Worm (Caenorhabditis elegans) whole organism, mixed stage, embryonic: ENCODE data around the gene vps-33.1.

Experiments
- M03D4.4 ChIP-seq: sonication (generic microtip); optimal IDR thresholded peaks from 2 replicates; lab custom pipeline; 2017; ENCODE audit warnings: mild to moderate bottlenecking, missing genetic modification characterization, missing compliant biosample characterization
- bed-3 ChIP-seq: fragments of 200-800 bp; sonication (Bioruptor generic); optimal IDR thresholded peaks from 3 replicates; lab custom pipeline; 2018; ENCODE audit warnings: mild to moderate bottlenecking, missing genetic modification characterization, moderate library complexity, missing compliant biosample characterization
- blmp-1 ChIP-seq: fragments of 150-350 bp; optimal IDR thresholded peaks from 2 replicates; lab custom pipeline; 2014; ENCODE audit warnings: missing biosample characterization, missing genetic modification characterization
- ceh-39 ChIP-seq: fragments of 150-350 bp; optimal IDR thresholded peaks from 2 replicates; lab custom pipeline; 2014; ENCODE audit warnings: missing biosample characterization, missing genetic modification characterization
- ceh-43 ChIP-seq: fragments of 200-800 bp; sonication (Bioruptor generic); optimal IDR thresholded peaks from 2 replicates; lab custom pipeline; 2018; ENCODE audit warnings: mild to moderate bottlenecking, missing genetic modification characterization, moderate library complexity, missing compliant biosample characterization
- ceh-83 ChIP-seq: fragments of 200-800 bp; sonication (Bioruptor generic); optimal IDR thresholded peaks from 2 replicates; lab custom pipeline; 2018; ENCODE audit warnings: mild to moderate bottlenecking, missing genetic modification characterization, missing compliant biosample characterization
- ces-1 ChIP-seq: fragments of 150-350 bp; optimal IDR thresholded peaks from 2 replicates; lab custom pipeline; 2014; ENCODE audit warnings: missing biosample characterization, missing genetic modification reagents, missing genetic modification characterization
- cnd-1 ChIP-seq: fragments of 200-800 bp; sonication (Bioruptor generic); optimal IDR thresholded peaks from 2 replicates; lab custom pipeline; 2018; ENCODE audit warnings: mild to moderate bottlenecking, missing genetic modification characterization, missing compliant biosample characterization
- drap-1 ChIP-seq: fragments of 200-800 bp; sonication (Bioruptor generic); optimal IDR thresholded peaks from 3 replicates; lab custom pipeline; 2018; ENCODE audit warnings: mild to moderate bottlenecking, missing genetic modification characterization, missing compliant biosample characterization
- elt-1 ChIP-seq: sonication (generic microtip); optimal IDR thresholded peaks from 2 replicates; lab custom pipeline; 2017; ENCODE audit warnings: missing genetic modification characterization, mild to moderate bottlenecking, missing compliant biosample characterization, antibody characterized with exemption, moderate library complexity, borderline replicate concordance; ENCODE audit not compliant: insufficient read depth
- elt-3 ChIP-seq: fragments of 150-350 bp; optimal IDR thresholded peaks from 2 replicates; lab custom pipeline; 2014; ENCODE audit warnings: missing biosample characterization, missing genetic modification characterization
- flh-1 ChIP-seq: fragments of 200-800 bp; sonication (Bioruptor generic); optimal IDR thresholded peaks from 2 replicates; lab custom pipeline; 2018; ENCODE audit warnings: mild to moderate bottlenecking, missing genetic modification characterization, moderate library complexity, missing compliant biosample characterization
- hlh-1 ChIP-seq: fragments of 150-350 bp; optimal IDR thresholded peaks from 2 replicates; lab custom pipeline; 2014; ENCODE audit warnings: missing biosample characterization, missing genetic modification reagents, missing genetic modification characterization
- lin-13 ChIP-seq: fragments of 150-350 bp; optimal IDR thresholded peaks from 2 replicates; lab custom pipeline; 2014; ENCODE audit warnings: missing biosample characterization, missing genetic modification characterization
- lin-32 ChIP-seq: fragments of 200-800 bp; sonication (Bioruptor generic); optimal IDR thresholded peaks from 2 replicates; lab custom pipeline; 2018; ENCODE audit warnings: mild to moderate bottlenecking, missing genetic modification characterization, missing compliant biosample characterization
- lsy-2 ChIP-seq: fragments of 150-350 bp; optimal IDR thresholded peaks from 2 replicates; lab custom pipeline; 2014; ENCODE audit warnings: missing biosample characterization, missing genetic modification characterization
- mab-5 ChIP-seq: fragments of 150-350 bp; optimal IDR thresholded peaks from 2 replicates; lab custom pipeline; 2014; ENCODE audit warnings: missing biosample characterization, missing genetic modification characterization
- mep-1 ChIP-seq: fragments of 150-350 bp; optimal IDR thresholded peaks from 2 replicates; lab custom pipeline; 2017; ENCODE audit warnings: missing biosample characterization, missing genetic modification reagents, missing genetic modification characterization, inconsistent platforms
- mls-2 ChIP-seq: sonication (generic microtip); optimal IDR thresholded peaks from 2 replicates; lab custom pipeline; 2016; ENCODE audit warnings: mild to moderate bottlenecking, missing genetic modification characterization, moderate library complexity, missing compliant biosample characterization
- nhr-12 ChIP-seq: fragments of 150-350 bp; optimal IDR thresholded peaks from 2 replicates; lab custom pipeline; 2014; ENCODE audit warnings: missing biosample characterization, missing genetic modification characterization
- nhr-2 ChIP-seq: fragments of 150-350 bp; optimal IDR thresholded peaks from 2 replicates; lab custom pipeline; 2014; ENCODE audit warnings: missing biosample characterization, missing genetic modification characterization
- nhr-237 ChIP-seq: fragments of 150-350 bp; optimal IDR thresholded peaks from 2 replicates; lab custom pipeline; 2014; ENCODE audit warnings: missing biosample characterization, missing genetic modification characterization
- nhr-28 ChIP-seq: fragments of 150-350 bp; optimal IDR thresholded peaks from 2 replicates; lab custom pipeline; 2014; ENCODE audit warnings: missing biosample characterization, missing genetic modification characterization
- nhr-76 ChIP-seq: sonication (generic microtip); optimal IDR thresholded peaks from 2 replicates; lab custom pipeline; 2017; ENCODE audit warnings: missing biosample characterization, missing genetic modification characterization
- pha-4 ChIP-seq: fragments of 150-350 bp; optimal IDR thresholded peaks from 2 replicates; lab custom pipeline; 2018; ENCODE audit warnings: missing biosample characterization, missing genetic modification reagents, missing genetic modification characterization
- sem-2 ChIP-seq: fragments of 200-800 bp; sonication (Bioruptor generic); optimal IDR thresholded peaks from 2 replicates; lab custom pipeline; 2018; ENCODE audit warnings: mild to moderate bottlenecking, missing genetic modification characterization, missing compliant biosample characterization
- snpc-4 ChIP-seq: fragments of 150-350 bp; optimal IDR thresholded peaks from 2 replicates; lab custom pipeline; 2014; ENCODE audit warnings: missing biosample characterization, missing genetic modification characterization
- sptf-1 ChIP-seq: sonication (generic microtip); optimal IDR thresholded peaks from 2 replicates; lab custom pipeline; 2017; ENCODE audit warnings: mild to moderate bottlenecking, missing genetic modification characterization, moderate library complexity, missing compliant biosample characterization
- tbx-8 ChIP-seq: fragments of 200-800 bp; sonication (Bioruptor generic); optimal IDR thresholded peaks from 2 replicates; lab custom pipeline; 2018; ENCODE audit warnings: mild to moderate bottlenecking, missing genetic modification characterization, moderate library complexity, missing compliant biosample characterization
- unc-120 ChIP-seq: sonication (generic microtip); optimal IDR thresholded peaks from 2 replicates; lab custom pipeline; 2017; ENCODE audit warnings: missing genetic modification characterization, missing compliant biosample characterization; ENCODE audit not compliant: poor library complexity, severe bottlenecking
- unc-62 ChIP-seq: fragments of 150-350 bp; optimal IDR thresholded peaks from 2 replicates; lab custom pipeline; 2014; ENCODE audit warnings: missing biosample characterization, missing genetic modification reagents, missing genetic modification characterization
- zip-8 ChIP-seq: fragments of 150-350 bp; optimal IDR thresholded peaks from 2 replicates; lab custom pipeline; 2014; ENCODE audit warnings: missing biosample characterization, missing genetic modification characterization
- ztf-11 ChIP-seq: fragments of 150-350 bp; optimal IDR thresholded peaks from 2 replicates; lab custom pipeline; 2014; ENCODE audit warnings: missing biosample characterization, missing genetic modification characterization

vps-33.1 gene

ce11 chrIII:8653457-8653856 lies 47.3 kb upstream of the vps-33.1 start:
- TF ChIP-seq bed-3 (GFP tag; lab: Kevin White, UChicago) (no peak), nhr-237 (no peak), nhr-76 (tag; lab: Kevin White, UChicago) (no peak), nhr-12 (tag; lab: Kevin White, UChicago) (no peak), ces-1 (GFP tag; lab: Kevin White, UChicago) (no peak), nhr-28 (tag; lab: Kevin White, UChicago) (no peak), ceh-43 (GFP tag; lab: Kevin White, UChicago) (no peak), ztf-11 (tag; lab: Kevin White, UChicago) (no peak), unc-120 (tag; lab: Kevin White, UChicago) (no peak), sem-2 (no peak), unc-62 (GFP tag; lab: Kevin White, UChicago) (no peak), tbx-8 (GFP tag; lab: Kevin White, UChicago) (no peak), hlh-1 (tag; lab: Kevin White, UChicago) (no peak), flh-1 (no peak), nhr-2 (tag; lab: Kevin White, UChicago) (no peak)

- TF ChIP-seq lsy-2 (tag; lab: Kevin White, UChicago) (no peak), ceh-83 (GFP tag; lab: Kevin White, UChicago) (no peak), zip-8 (no peak), M03D4.4 (no peak), snpc-4 (tag; lab: Kevin White, UChicago) (no peak), elt-1 (tag; lab: Kevin White, UChicago) (no peak), nhr-28 (tag; lab: Kevin White, UChicago) (no peak), blmp-1 (tag; lab: Kevin White, UChicago) (no peak), ceh-43 (GFP tag; lab: Kevin White, UChicago) (no peak), tbx-8 (GFP tag; lab: Kevin White, UChicago) (no peak), drap-1 (GFP tag; lab: Kevin White, UChicago) (no peak), ztf-11 (tag; lab: Kevin White, UChicago) (no peak), bed-3 (GFP tag; lab: Kevin White, UChicago) (no peak), mab-5 (no peak), nhr-76 (tag; lab: Kevin White, UChicago) (no peak), lin-32 (GFP tag; lab: Kevin White, UChicago) (no peak), lin-13 (tag; lab: Kevin White, UChicago) (no peak), unc-62 (GFP tag; lab: Kevin White, UChicago) (no peak)
These were observed 46.8 kb upstream of the vps-33.1 start, which contains the start of gene F22B7.9 for ce11 chrIII:8653875-8654386. TSS of gene F22B7.9 (minus strand) at chrIII:8653925.

- TF ChIP-seq mab-5 (no peak), tbx-8 (GFP tag; lab: Kevin White, UChicago) (no peak), ces-1 (GFP tag; lab: Kevin White, UChicago) (no peak)
These were observed 46.2 kb upstream of the vps-33.1 start for ce11 chrIII:8654400-8654980.

- no peak for TF ChIP-seq unc-120 (tag; lab: Kevin White, UChicago)
- TF ChIP-seq elt-1 (tag; lab: Kevin White, UChicago): no peak
- no peak for TF ChIP-seq ces-1 (GFP tag; lab: Kevin White, UChicago)
- no peak for TF ChIP-seq flh-1
- TF ChIP-seq M03D4.4: no peak
- no peak for TF ChIP-seq elt-3
- TF ChIP-seq snpc-4 (tag; lab: Kevin White, UChicago): no peak
- TF ChIP-seq cnd-1 (tag; lab: Kevin White, UChicago): no peak
- TF ChIP-seq lin-32 (GFP tag; lab: Kevin White, UChicago): no peak
- TF ChIP-seq ztf-11 (tag; lab: Kevin White, UChicago): no peak
These were observed 45.3 kb upstream of the vps-33.1 start for ce11 chrIII:8655412-8655811.

- TF ChIP-seq pha-4 (no peak), zip-8 (no peak), ceh-39 (tag; lab: Kevin White, UChicago) (no peak), mep-1 (no peak), mab-5 (no peak), ztf-11 (tag; lab: Kevin White, UChicago) (no peak), snpc-4 (tag; lab: Kevin White, UChicago) (no peak), hlh-1 (tag; lab: Kevin White, UChicago) (no peak), ceh-43 (GFP tag; lab: Kevin White, UChicago) (no peak), sptf-1 (tag; lab: Kevin White, UChicago) (no peak), mls-2 (tag; lab: Kevin White, UChicago) (no peak), unc-120 (tag; lab: Kevin White, UChicago) (no peak), cnd-1 (tag; lab: Kevin White, UChicago) (no peak)
These were observed 44.7 kb upstream of the vps-33.1 start for ce11 chrIII:8656055-8656454.
